Worm (Caenorhabditis elegans) whole organism, young adult: ENCODE results near the gene H04M03.11.

Experiments used
- B0035.1 ChIP-seq: sonication (generic microtip); optimal IDR thresholded peaks from 2 replicates; lab custom pipeline; 2016; ENCODE audit warnings: missing genetic modification characterization, mild to moderate bottlenecking, missing compliant biosample characterization, missing genotype, missing genetic modification reagents
- B0336.3 ChIP-seq: fragments of 200-800 bp; sonication (Bioruptor generic); IDR thresholded peaks from 2 replicates; pipeline ENCODE4 v1.3.6; 2022; ENCODE audit warnings: missing genetic modification characterization, missing compliant biosample characterization
- K11D2.4 ChIP-seq: fragments of 200-800 bp; sonication (Bioruptor generic); IDR thresholded peaks from 2 replicates; pipeline ENCODE4 v1.3.6; 2022; ENCODE audit warnings: missing genetic modification reagents, missing genetic modification characterization, missing compliant biosample characterization
- ccch-3 ChIP-seq: fragments of 200-800 bp; sonication (Bioruptor generic); optimal IDR thresholded peaks from 2 replicates; lab custom pipeline; 2018; ENCODE audit warnings: mild to moderate bottlenecking, missing genetic modification characterization, missing compliant biosample characterization
- ceh-79 ChIP-seq: sonication (generic microtip); optimal IDR thresholded peaks from 2 replicates; lab custom pipeline; 2017; ENCODE audit warnings: mild to moderate bottlenecking, missing genetic modification characterization, missing compliant biosample characterization
- egl-18 ChIP-seq: fragments of 200-800 bp; sonication (Bioruptor generic); IDR thresholded peaks from 2 replicates; pipeline ENCODE4 v1.3.6; 2022; ENCODE audit warnings: missing genetic modification reagents, missing genetic modification characterization, missing compliant biosample characterization
- ets-4 ChIP-seq: fragments of 200-800 bp; sonication (Bioruptor generic); optimal IDR thresholded peaks from 2 replicates; lab custom pipeline; 2018; ENCODE audit warnings: mild to moderate bottlenecking, missing genetic modification characterization, missing compliant biosample characterization
- lag-1 ChIP-seq: fragments of 200-800 bp; sonication (Bioruptor generic); IDR thresholded peaks from 2 replicates; pipeline ENCODE4 v1.3.6; 2022; ENCODE audit warnings: missing genetic modification reagents, missing genetic modification characterization, missing compliant biosample characterization
- mxl-1 ChIP-seq: sonication (generic microtip); optimal IDR thresholded peaks from 2 replicates; lab custom pipeline; 2016; ENCODE audit warnings: missing genetic modification characterization, missing compliant biosample characterization
- nfya-1 ChIP-seq: sonication (generic microtip); optimal IDR thresholded peaks from 2 replicates; lab custom pipeline; 2017; ENCODE audit warnings: antibody characterized with exemption, missing compliant biosample characterization, missing genetic modification characterization, borderline replicate concordance; ENCODE audit not compliant: insufficient read depth
- nhr-90 ChIP-seq: sonication (generic microtip); optimal IDR thresholded peaks from 2 replicates; lab custom pipeline; 2016; ENCODE audit warnings: missing genotype, mild to moderate bottlenecking, missing genetic modification characterization, missing compliant biosample characterization
- unc-130 ChIP-seq: sonication (generic microtip); optimal IDR thresholded peaks from 2 replicates; lab custom pipeline; 2016; ENCODE audit warnings: missing genetic modification reagents, missing genetic modification characterization, missing compliant biosample characterization
- ztf-3 ChIP-seq: fragments of 200-800 bp; sonication (Bioruptor generic); optimal IDR thresholded peaks from 2 replicates; lab custom pipeline; 2018; ENCODE audit warnings: mild to moderate bottlenecking, missing genetic modification characterization, missing compliant biosample characterization

DNA sequence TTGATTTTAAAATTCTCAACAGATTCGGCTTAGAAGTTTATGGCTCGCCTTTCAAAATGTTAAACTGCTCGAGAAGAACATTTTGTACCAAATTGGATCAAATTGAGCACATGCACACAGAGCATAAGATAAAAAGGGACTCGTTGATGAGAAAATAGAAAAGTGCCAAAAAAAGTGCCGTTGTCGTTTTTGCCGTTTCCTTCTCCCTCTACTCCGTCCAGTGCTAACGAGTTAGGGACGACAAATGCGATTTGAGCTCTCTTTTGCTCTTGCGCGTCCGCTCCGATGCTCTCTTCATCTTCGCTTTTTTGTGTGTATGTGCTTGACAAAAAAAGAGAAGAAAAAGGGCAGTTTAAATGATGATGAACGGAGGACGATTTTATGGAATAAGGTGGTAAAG, 30.8 kb upstream of the H04M03.11 start:
- TF ChIP-seq ccch-3 (GFP tag; lab: Kevin White, UChicago) (no peak), unc-130 (GFP tag; lab: Kevin White, UChicago) (no peak), nfya-1 (no peak), B0336.3 (GFP tag; lab: Robert Waterston, UW) (no peak), ztf-3 (GFP tag; lab: Kevin White, UChicago) (no peak), ceh-79 (tag; lab: Kevin White, UChicago) (no peak), nhr-90 (tag; lab: Kevin White, UChicago) (no peak), K11D2.4 (GFP tag; lab: Robert Waterston, UW) (no peak), egl-18 (GFP tag; lab: Robert Waterston, UW) (no peak), ets-4 (GFP tag; lab: Kevin White, UChicago) (no peak), mxl-1 (no peak), B0035.1 (no peak), lag-1 (GFP tag; lab: Robert Waterston, UW) (no peak)
